Worm (Caenorhabditis elegans) whole organism, L4 larva: ENCODE data around the gene bus-8B.

ENCODE experiments used
- F37D6.2 ChIP-seq: sonication (generic microtip); optimal IDR thresholded peaks from 2 replicates; lab custom pipeline; 2016; ENCODE audit warnings: mild to moderate bottlenecking, missing genetic modification characterization, missing compliant biosample characterization
- arid-1 ChIP-seq: fragments of 200-800 bp; sonication (Bioruptor generic); conservative IDR thresholded peaks from 2 replicates; pipeline ENCODE4 v1.3.6; 2022; ENCODE audit warnings: missing genetic modification reagents, missing genetic modification characterization, missing compliant biosample characterization
- ceh-32 ChIP-seq: sonication (generic microtip); optimal IDR thresholded peaks from 2 replicates; lab custom pipeline; 2016; ENCODE audit warnings: mild to moderate bottlenecking, missing genetic modification characterization, missing compliant biosample characterization; ENCODE audit not compliant: poor library complexity
- ceh-82 ChIP-seq: sonication (generic microtip); optimal IDR thresholded peaks from 2 replicates; lab custom pipeline; 2017; ENCODE audit warnings: missing biosample characterization, missing genetic modification characterization
- ctbp-1 ChIP-seq: fragments of 200-800 bp; sonication (Bioruptor generic); IDR thresholded peaks from 2 replicates; pipeline ENCODE4 v1.3.6; 2022; ENCODE audit warnings: missing genetic modification reagents, missing genetic modification characterization, missing compliant biosample characterization
- daf-12 ChIP-seq: fragments of 150-350 bp; optimal IDR thresholded peaks from 2 replicates; lab custom pipeline; 2014; ENCODE audit warnings: missing biosample characterization, missing genetic modification reagents, missing genetic modification characterization
- daf-16 ChIP-seq, 3 experiments: sonication (generic microtip); optimal IDR thresholded peaks; 2 replicates each; lab custom pipeline; 2016 to 2017; ENCODE audit warnings: missing genetic modification characterization in 3 of 3, missing genetic modification reagents in 3 of 3, mild to moderate bottlenecking in 2 of 3, missing compliant biosample characterization in 2 of 3, missing biosample characterization in 1 of 3, moderate library complexity in 1 of 3
- daf-19 ChIP-seq: fragments of 200-800 bp; sonication (Bioruptor generic); conservative IDR thresholded peaks from 2 replicates; pipeline ENCODE4 v1.3.6; 2022; ENCODE audit warnings: missing genetic modification characterization, missing compliant biosample characterization
- daf-8 ChIP-seq: fragments of 200-800 bp; sonication (Bioruptor generic); IDR thresholded peaks from 2 replicates; pipeline ENCODE4 v1.3.6; 2022; ENCODE audit warnings: missing genetic modification characterization, missing compliant biosample characterization
- dmd-8 ChIP-seq: fragments of 200-800 bp; sonication (Bioruptor generic); IDR thresholded peaks from 2 replicates; pipeline ENCODE4 v1.3.6; 2022; ENCODE audit warnings: missing genetic modification characterization, missing compliant biosample characterization
- dmd-9 ChIP-seq: fragments of 200-800 bp; sonication (Bioruptor generic); IDR thresholded peaks from 2 replicates; pipeline ENCODE4 v1.3.6; 2022; ENCODE audit warnings: missing genetic modification reagents, missing genetic modification characterization, missing compliant biosample characterization
- dve-1 ChIP-seq: sonication (generic microtip); optimal IDR thresholded peaks from 2 replicates; lab custom pipeline; 2017; ENCODE audit warnings: antibody characterized with exemption, mild to moderate bottlenecking, missing genetic modification characterization, missing compliant biosample characterization; ENCODE audit not compliant: insufficient read depth
- hif-1 ChIP-seq, 2 experiments: sonication (generic microtip); optimal IDR thresholded peaks; 2 replicates each; lab custom pipeline; 2016 to 2017; ENCODE audit warnings: missing compliant biosample characterization in 2 of 2, missing genetic modification characterization in 2 of 2, missing genetic modification reagents in 2 of 2, missing genotype in 2 of 2, mild to moderate bottlenecking in 1 of 2
- hlh-30 ChIP-seq: sonication (generic microtip); optimal IDR thresholded peaks from 2 replicates; lab custom pipeline; 2017; ENCODE audit warnings: antibody characterized with exemption, mild to moderate bottlenecking, missing genetic modification characterization, missing compliant biosample characterization; ENCODE audit not compliant: insufficient read depth
- hmg-1.1 ChIP-seq: fragments of 200-800 bp; sonication (Bioruptor generic); IDR thresholded peaks from 2 replicates; pipeline ENCODE4 v1.3.6; 2022; ENCODE audit warnings: missing genetic modification reagents, missing genetic modification characterization, missing compliant biosample characterization
- lim-7 ChIP-seq: fragments of 200-800 bp; sonication (Bioruptor generic); IDR thresholded peaks from 2 replicates; pipeline ENCODE4 v1.3.6; 2022; ENCODE audit warnings: missing genetic modification characterization, missing compliant biosample characterization
- lir-3 ChIP-seq: sonication (generic microtip); optimal IDR thresholded peaks from 2 replicates; lab custom pipeline; 2016; ENCODE audit warnings: mild to moderate bottlenecking, missing genetic modification characterization, missing compliant biosample characterization
- madf-5 ChIP-seq, 2 experiments: fragments of 200-800 bp; sonication (Bioruptor generic); IDR thresholded peaks; 2 replicates each; pipeline ENCODE4 v1.3.6; 2022; ENCODE audit warnings: missing compliant biosample characterization in 2 of 2, missing genetic modification characterization in 2 of 2
- mdl-1 ChIP-seq, 2 experiments: fragments of 150-350 bp in 1 of 2; sonication (generic microtip) in 1 of 2; optimal IDR thresholded peaks; 2 replicates each; lab custom pipeline; 2014 to 2017; ENCODE audit warnings: missing biosample characterization in 2 of 2, missing genetic modification characterization in 2 of 2
- mep-1 ChIP-seq: fragments of 150-350 bp; sonication (generic microtip); optimal IDR thresholded peaks from 3 replicates; lab custom pipeline; 2014; ENCODE audit warnings: missing biosample characterization, missing genetic modification characterization
- nhr-25 ChIP-seq: sonication (generic microtip); optimal IDR thresholded peaks from 2 replicates; lab custom pipeline; 2017; ENCODE audit warnings: missing genetic modification characterization, mild to moderate bottlenecking, missing compliant biosample characterization, antibody characterized with exemption, moderate library complexity, borderline replicate concordance; ENCODE audit not compliant: insufficient read depth
- nhr-28 ChIP-seq: fragments of 150-350 bp; optimal IDR thresholded peaks from 2 replicates; lab custom pipeline; 2014; ENCODE audit warnings: missing biosample characterization, missing genetic modification characterization
- nhr-42 ChIP-seq: fragments of 200-800 bp; sonication (Bioruptor generic); IDR thresholded peaks from 2 replicates; pipeline ENCODE4 v1.3.6; 2022; ENCODE audit warnings: missing genetic modification characterization, missing compliant biosample characterization
- nhr-48 ChIP-seq: sonication (generic microtip); optimal IDR thresholded peaks from 2 replicates; lab custom pipeline; 2016; ENCODE audit warnings: mild to moderate bottlenecking, missing genetic modification characterization, missing compliant biosample characterization
- pha-4 ChIP-seq, 2 experiments: fragments of 150-350 bp in 1 of 2; fragments of 200-800 bp in 1 of 2; sonication (Bioruptor generic) in 1 of 2; IDR thresholded peaks in 1 of 2; optimal IDR thresholded peaks in 1 of 2; 2 replicates each; pipeline versions ENCODE4 v1.3.6 to Lab custom; 2014 to 2022; ENCODE audit warnings: missing genetic modification characterization in 2 of 2, missing genetic modification reagents in 2 of 2, missing biosample characterization in 1 of 2, missing compliant biosample characterization in 1 of 2
- php-3 ChIP-seq: fragments of 200-800 bp; sonication (Bioruptor generic); IDR thresholded peaks from 2 replicates; pipeline ENCODE4 v1.3.6; 2022; ENCODE audit warnings: missing genetic modification reagents, missing genetic modification characterization, missing compliant biosample characterization
- pqm-1 ChIP-seq: sonication (generic microtip); optimal IDR thresholded peaks from 2 replicates; lab custom pipeline; 2017; ENCODE audit warnings: missing biosample characterization, missing genetic modification characterization
- set-16 ChIP-seq: fragments of 200-800 bp; sonication (Bioruptor generic); IDR thresholded peaks from 2 replicates; pipeline ENCODE4 v1.3.6; 2022; ENCODE audit warnings: missing genetic modification reagents, missing genetic modification characterization, missing compliant biosample characterization
- skn-1 ChIP-seq: fragments of 150-350 bp; optimal IDR thresholded peaks from 2 replicates; lab custom pipeline; 2014; ENCODE audit warnings: missing biosample characterization, missing genetic modification characterization
- spr-1 ChIP-seq: sonication (generic microtip); optimal IDR thresholded peaks from 2 replicates; lab custom pipeline; 2016; ENCODE audit warnings: mild to moderate bottlenecking, missing genetic modification characterization, missing compliant biosample characterization
- unc-39 ChIP-seq: sonication (generic microtip); optimal IDR thresholded peaks from 2 replicates; lab custom pipeline; 2017; ENCODE audit warnings: missing biosample characterization, missing genetic modification characterization
- unc-62 ChIP-seq, 3 experiments: fragments of 150-350 bp in 1 of 3; sonication (generic microtip); optimal IDR thresholded peaks in 2 of 3; peaks in 1 of 3; 1 replicate in 1 of 3; 2 replicates in 2 of 3; lab custom pipeline; 2014 to 2017; ENCODE audit warnings: missing biosample characterization in 3 of 3, missing genetic modification characterization in 3 of 3, missing genetic modification reagents in 3 of 3, missing genotype in 1 of 3
- zfp-3 ChIP-seq: fragments of 200-800 bp; sonication (Bioruptor generic); conservative IDR thresholded peaks from 2 replicates; pipeline ENCODE4 v1.3.6; 2022; ENCODE audit warnings: missing genetic modification reagents, missing genetic modification characterization, missing compliant biosample characterization

The bus-8B gene

ce11 chrX:5516365-5516764 lies 23.2 kb downstream of the bus-8B start:
- TF ChIP-seq hlh-30 (tag; lab: Kevin White, UChicago) = peak; percentile 65
- peak in 1 of 2 experiments; percentile 4 for TF ChIP-seq mdl-1 (tag; optimal IDR thresholded peaks at IDR 0.05; lab: Kevin White, UChicago)
- peak; percentile 16 for TF ChIP-seq pqm-1 (tag; lab: Kevin White, UChicago)
- no peak for TF ChIP-seq hmg-1.1 (GFP tag; lab: Robert Waterston, UW)
- peak; percentile 48 for TF ChIP-seq dve-1 (tag; lab: Kevin White, UChicago)
- no peak for TF ChIP-seq daf-16 (GFP tag; optimal IDR thresholded peaks at IDR 0.05; lab: Kevin White, UChicago)
- TF ChIP-seq daf-16 (tag; optimal IDR thresholded peaks at IDR 0.05; lab: Kevin White, UChicago) = peak; percentile 47
- peak in 1 of 2 experiments; percentile 39 for TF ChIP-seq unc-62 (GFP tag; optimal IDR thresholded peaks at IDR 0.05 in 1 of 2; lab: Kevin White, UChicago)
- no peak for TF ChIP-seq unc-62 (tag; optimal IDR thresholded peaks at IDR 0.05; lab: Kevin White, UChicago)
- TF ChIP-seq hif-1 (tag; optimal IDR thresholded peaks at IDR 0.05; lab: Kevin White, UChicago) = peak in 1 of 2 experiments; percentile 11
- peak; percentile 12 for TF ChIP-seq nhr-28 (tag; lab: Kevin White, UChicago)
- TF ChIP-seq php-3 (GFP tag; lab: Robert Waterston, UW) = no peak

- no peak for TF ChIP-seq daf-8 (GFP tag; lab: Robert Waterston, UW)
- TF ChIP-seq lir-3 (tag; lab: Kevin White, UChicago) = no peak
- TF ChIP-seq hmg-1.1 (GFP tag; lab: Robert Waterston, UW) = no peak
- TF ChIP-seq madf-5 (GFP tag; IDR thresholded peaks at IDR 0.05; lab: Robert Waterston, UW) = no peak
- no peak for TF ChIP-seq nhr-42 (GFP tag; lab: Robert Waterston, UW)
- TF ChIP-seq mep-1 (tag; lab: Kevin White, UChicago) = no peak
- TF ChIP-seq set-16 (GFP tag; lab: Robert Waterston, UW) = no peak
- no peak for TF ChIP-seq daf-12 (tag; lab: Kevin White, UChicago)
- no peak for TF ChIP-seq arid-1 (GFP tag; lab: Robert Waterston, UW)
- TF ChIP-seq ceh-82 = no peak
- no peak for TF ChIP-seq dmd-9
- no peak for TF ChIP-seq F37D6.2 (tag; lab: Kevin White, UChicago)
- no peak for TF ChIP-seq ceh-32 (tag; lab: Kevin White, UChicago)
- TF ChIP-seq skn-1 (tag; lab: Kevin White, UChicago) = no peak
- no peak for TF ChIP-seq unc-39 (tag; lab: Kevin White, UChicago)
- no peak for TF ChIP-seq lim-7 (GFP tag; lab: Robert Waterston, UW)
- TF ChIP-seq unc-62 (GFP tag; optimal IDR thresholded peaks at IDR 0.05 in 1 of 2; lab: Kevin White, UChicago) = no peak
- no peak for TF ChIP-seq unc-62 (tag; optimal IDR thresholded peaks at IDR 0.05; lab: Kevin White, UChicago)
Observed at ce11 chrX:5517063-5517462, 23.9 kb downstream of the bus-8B start, which contains the start of gene T23F2.5. Gene T23F2.5 (minus strand): TSS chrX:5517163.

ce11 chrX:5517844-5518243 lies 24.7 kb downstream of the bus-8B start:
- no peak for TF ChIP-seq dmd-8 (GFP tag; lab: Robert Waterston, UW)
- TF ChIP-seq ctbp-1 (GFP tag; lab: Robert Waterston, UW) = no peak
- no peak for TF ChIP-seq daf-19 (GFP tag; lab: Robert Waterston, UW)
- no peak for TF ChIP-seq spr-1
- TF ChIP-seq pha-4 (GFP tag; IDR thresholded peaks at IDR 0.05; lab: Robert Waterston, UW) = no peak
- no peak for TF ChIP-seq pha-4 (tag; optimal IDR thresholded peaks at IDR 0.05; lab: Kevin White, UChicago)
- TF ChIP-seq mdl-1 (tag; optimal IDR thresholded peaks at IDR 0.05; lab: Kevin White, UChicago) = no peak
- TF ChIP-seq, all 104 proteins: peak for 0

- TF ChIP-seq dmd-9 (no peak), dmd-8 (GFP tag; lab: Robert Waterston, UW) (no peak), set-16 (GFP tag; lab: Robert Waterston, UW) (0 out of 2 replicates have a peak, but pooled peaks have one; percentile 16)
Observed at ce11 chrX:5518352-5518751, 25.2 kb downstream of the bus-8B start.

- TF ChIP-seq dve-1 (tag; lab: Kevin White, UChicago) (peak; percentile 14), nhr-25 (tag; lab: Kevin White, UChicago) (no peak), unc-62 (GFP tag; optimal IDR thresholded peaks at IDR 0.05 in 1 of 2; lab: Kevin White, UChicago) (peak in 1 of 2 experiments; percentile 67), unc-62 (tag; optimal IDR thresholded peaks at IDR 0.05; lab: Kevin White, UChicago) (no peak), zfp-3 (GFP tag; lab: Robert Waterston, UW) (0 out of 2 replicates have a peak, but pooled peaks have one; percentile 60), nhr-48 (peak; percentile 15)
Observed at ce11 chrX:5519567-5519966, 26.4 kb downstream of the bus-8B start.
